Fruit fly (Drosophila melanogaster) ovary, adult (tissue): ENCODE results near the gene vig2.

Source experiments
- CG17801 ChIP-seq: fragments of 200-800 bp; optimal IDR thresholded peaks from 2 replicates; lab custom pipeline; 2019; ENCODE audit warnings: missing biosample characterization, mild to moderate bottlenecking, missing genetic modification characterization, moderate library complexity; ENCODE audit not compliant: partially characterized antibody

vig2 gene

DNA sequence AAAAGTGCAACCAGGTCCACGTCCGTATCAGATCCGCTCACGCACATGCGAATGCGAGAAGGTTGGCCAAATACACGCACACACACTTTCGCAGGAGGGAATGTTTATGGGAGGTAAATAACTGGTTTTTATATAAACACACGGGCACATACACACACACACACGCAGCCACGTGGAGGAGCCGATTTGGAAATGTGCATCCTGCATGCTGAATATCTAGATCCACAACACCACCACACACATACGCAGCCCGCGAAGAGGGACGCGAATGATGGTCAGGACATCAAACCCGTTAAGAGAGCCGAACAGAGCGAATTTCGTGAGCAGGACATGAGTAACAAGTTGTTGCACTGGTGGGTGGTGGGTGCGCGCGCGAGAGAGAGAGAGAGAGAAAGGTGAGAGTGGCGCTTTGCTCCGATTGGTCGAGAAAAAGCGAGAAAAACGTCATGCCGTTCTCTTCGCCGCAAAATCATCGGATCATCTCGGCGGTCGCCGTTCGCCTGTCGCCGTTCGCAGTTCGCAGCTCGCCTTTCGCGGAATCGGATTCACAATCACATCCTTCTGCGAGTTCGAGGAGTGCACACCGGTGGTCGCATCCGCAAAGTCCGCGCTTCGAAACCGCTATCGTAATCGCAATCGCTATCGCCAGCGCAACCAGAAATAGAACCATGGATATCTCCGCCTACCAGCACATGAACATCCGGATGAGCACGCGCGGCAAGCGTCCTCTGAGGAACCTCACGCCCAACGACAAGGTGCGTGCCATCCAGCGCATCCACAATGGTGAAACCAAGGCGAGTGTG is 14.6 kb downstream of the vig2 start, which contains the start of gene danr:
Gene danr (plus strand): TSS at position 508 of the 803 bp plus-strand sequence.
- TF ChIP-seq CG17801 (GFP tag; lab: Kevin White, UChicago): no peak

DNA sequence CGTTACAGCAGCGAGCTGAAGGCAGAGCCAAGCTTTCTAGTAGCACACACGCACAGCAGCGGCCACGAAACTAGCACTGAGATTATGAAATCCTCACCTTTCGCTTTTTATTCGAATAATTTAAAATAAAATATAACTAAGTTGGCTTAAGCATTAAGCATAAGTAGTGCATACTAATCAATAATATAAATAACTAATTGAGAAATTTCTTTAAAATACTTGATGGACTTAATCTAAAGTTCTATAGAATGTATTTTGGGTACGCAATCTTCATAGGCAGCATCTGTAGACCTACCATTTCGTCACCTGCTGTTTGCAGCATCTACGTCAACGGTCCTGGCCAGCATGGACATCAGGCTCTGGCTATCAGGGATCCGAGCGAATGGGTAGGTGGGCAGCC is 29.2 kb downstream of the vig2 start:
- TF ChIP-seq CG17801 (GFP tag; lab: Kevin White, UChicago): no peak

- TF ChIP-seq CG17801 (GFP tag; lab: Kevin White, UChicago): no peak
Measured at dm6 chr3R:25161520-25161919, 38.3 kb downstream of the vig2 start.

DNA sequence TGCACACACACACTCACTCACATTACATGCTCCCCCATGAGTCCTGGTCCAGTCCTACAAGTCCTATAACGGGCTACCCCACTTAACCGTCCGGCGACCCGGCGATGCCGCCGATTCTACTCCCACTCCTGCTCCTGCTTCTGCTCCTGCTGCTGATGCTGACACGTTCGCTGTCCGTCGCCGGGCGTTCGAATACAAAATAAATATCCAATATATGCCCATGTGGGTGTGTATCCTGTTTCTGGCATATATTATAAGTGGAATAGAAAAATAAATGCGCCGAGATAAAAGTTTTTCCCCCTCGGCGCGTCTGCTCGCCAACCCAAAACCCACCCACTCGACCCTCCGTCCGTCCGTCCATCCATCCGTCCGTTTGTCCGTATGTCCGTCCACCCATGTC is 43.6 kb downstream of the vig2 start:
- TF ChIP-seq CG17801 (GFP tag; lab: Kevin White, UChicago): no peak

dm6 chr3R:25167407-25168191 is 44.4 kb downstream of the vig2 start:
- TF ChIP-seq CG17801 (GFP tag; lab: Kevin White, UChicago): no peak

DNA sequence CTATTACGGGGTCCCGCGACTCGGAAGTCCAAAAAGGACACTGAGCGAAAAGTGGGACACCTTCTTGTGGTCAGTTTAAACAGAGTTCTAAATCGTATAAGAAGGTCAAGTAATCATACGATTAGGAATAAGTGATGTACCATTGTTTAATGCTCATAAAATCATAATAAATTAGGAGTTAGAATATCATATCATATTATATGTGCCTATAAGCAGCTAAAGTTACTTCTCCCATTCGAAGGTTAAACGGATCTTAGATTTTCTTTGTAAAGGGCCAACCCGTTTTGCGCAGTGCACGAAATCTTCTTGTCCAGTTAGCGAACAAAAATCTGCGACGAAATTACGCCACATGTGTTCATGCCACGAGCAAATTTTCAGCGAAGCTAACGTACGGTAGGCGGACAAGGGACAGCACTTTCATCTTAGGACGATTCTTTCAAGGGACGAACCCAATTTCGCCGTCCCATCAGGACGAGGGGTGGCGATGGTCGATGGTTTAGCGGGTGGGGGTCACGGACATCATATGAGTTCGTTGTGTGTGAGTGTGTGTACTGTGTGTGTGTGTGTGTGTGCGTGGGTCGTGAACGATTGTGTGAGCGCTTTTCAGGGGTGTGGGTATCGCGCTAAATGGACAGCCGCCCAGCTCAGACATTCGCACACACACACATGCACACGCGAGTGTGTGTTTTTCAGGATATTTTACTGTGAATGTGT is 45.2 kb downstream of the vig2 start:
- TF ChIP-seq CG17801 (GFP tag; lab: Kevin White, UChicago): no peak

DNA sequence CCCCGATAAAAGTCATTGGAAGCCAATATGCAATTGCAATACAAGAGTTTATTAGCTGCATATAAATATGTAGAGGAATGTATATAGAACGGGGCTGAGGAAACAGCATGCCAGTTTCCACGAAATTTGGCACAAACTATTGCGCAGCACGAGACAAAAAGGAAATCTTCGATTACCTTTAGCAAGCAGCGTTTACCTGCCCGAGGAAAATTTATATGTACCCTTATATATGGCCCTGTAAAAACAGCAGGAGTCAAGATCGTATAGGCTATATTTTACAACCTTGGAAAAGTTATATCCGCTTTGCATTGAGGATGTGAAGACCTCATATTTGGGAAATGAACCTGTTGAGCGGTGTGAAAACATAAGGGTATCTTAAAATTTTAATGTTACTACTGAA is 49.2 kb downstream of the vig2 start:
- TF ChIP-seq CG17801 (GFP tag; lab: Kevin White, UChicago): no peak

- no peak for TF ChIP-seq CG17801 (GFP tag; lab: Kevin White, UChicago)
Measured at dm6 chr3R:25172976-25173375, 49.8 kb downstream of the vig2 start.

- no peak for TF ChIP-seq CG17801 (GFP tag; lab: Kevin White, UChicago)
Measured at dm6 chr3R:25174244-25174643, 51.1 kb downstream of the vig2 start.
